Worm (Caenorhabditis elegans): ENCODE results near the gene Y17G7B.21.

Y17G7B.21 gene

ce11 chrII:11967507-11968127, 9.8 kb downstream of the Y17G7B.21 start, which contains the start of gene W03C9.5 (continued):
- TF ChIP-seq nhr-90 (tag; optimal IDR thresholded peaks at IDR 0.05; ENCODE audit: poor library complexity) (peak; percentile 94), alr-1 (tag; optimal IDR thresholded peaks at IDR 0.05; ENCODE audit: borderline replicate concordance) (no peak), unc-62 (GFP tag; optimal IDR thresholded peaks at IDR 0.05) (no peak), unc-130 (tag; optimal IDR thresholded peaks at IDR 0.05) (peak; percentile 87), lin-13 (GFP tag; optimal IDR thresholded peaks at IDR 0.05) (peak; percentile 97), ces-1 (GFP tag; optimal IDR thresholded peaks at IDR 0.05) (no peak), unc-98 (GFP tag; IDR thresholded peaks at IDR 0.05) (peak; percentile 95), C04F5.9 (tag; optimal IDR thresholded peaks at IDR 0.05) (peak; percentile 88), nhr-71 (tag; optimal IDR thresholded peaks at IDR 0.05) (peak; percentile 98), nhr-11 (tag; optimal IDR thresholded peaks at IDR 0.05) (peak; percentile 64), snu-23 (GFP tag; optimal IDR thresholded peaks at IDR 0.05) (peak; percentile 98), dpl-1 (GFP tag; optimal IDR thresholded peaks at IDR 0.05) (peak; percentile 84 to 85 (median 85)), nhr-20 (tag; optimal IDR thresholded peaks at IDR 0.05) (peak; percentile 96), ama-1 (optimal IDR thresholded peaks at IDR 0.05) (peak; percentile 19), ceh-90 (tag; optimal IDR thresholded peaks at IDR 0.05) (peak; percentile 70), nhr-85 (tag) (peak; percentile 89), elt-3 (tag; optimal IDR thresholded peaks at IDR 0.05) (peak in 3 of 6 experiments; percentile 36 to 88 (median 82)), ztf-4 (tag; optimal IDR thresholded peaks at IDR 0.05) (peak; percentile 82), rnt-1 (tag; optimal IDR thresholded peaks at IDR 0.05) (peak; percentile 96), sup-37 (GFP tag; optimal IDR thresholded peaks at IDR 0.05) (peak; percentile 61), Y116A8C.19 (tag; optimal IDR thresholded peaks at IDR 0.05; ENCODE audit: borderline replicate concordance) (no peak), sptf-1 (tag; optimal IDR thresholded peaks at IDR 0.05) (no peak), hlh-4 (tag; optimal IDR thresholded peaks at IDR 0.05) (no peak), efl-1 (optimal IDR thresholded peaks at IDR 0.05) (peak; percentile 88 to 93), efl-1 (GFP tag; optimal IDR thresholded peaks at IDR 0.05 in 1 of 2) (peak; percentile 79 to 98), pax-3 (tag; optimal IDR thresholded peaks at IDR 0.05) (peak; percentile 96), F16B12.6 (tag; optimal IDR thresholded peaks at IDR 0.05) (peak; percentile 60), aly-2 (tag; optimal IDR thresholded peaks at IDR 0.05) (peak; percentile 68), ets-5 (GFP tag; IDR thresholded peaks at IDR 0.05) (no peak), egl-27 (tag; optimal IDR thresholded peaks at IDR 0.05) (peak; percentile 3 to 31), ztf-11 (tag; optimal IDR thresholded peaks at IDR 0.05) (peak in 1 of 2 experiments; percentile 91), irx-1 (tag; optimal IDR thresholded peaks at IDR 0.05) (peak; percentile 75), efl-3 (GFP tag; optimal IDR thresholded peaks at IDR 0.05) (no peak)

DNA sequence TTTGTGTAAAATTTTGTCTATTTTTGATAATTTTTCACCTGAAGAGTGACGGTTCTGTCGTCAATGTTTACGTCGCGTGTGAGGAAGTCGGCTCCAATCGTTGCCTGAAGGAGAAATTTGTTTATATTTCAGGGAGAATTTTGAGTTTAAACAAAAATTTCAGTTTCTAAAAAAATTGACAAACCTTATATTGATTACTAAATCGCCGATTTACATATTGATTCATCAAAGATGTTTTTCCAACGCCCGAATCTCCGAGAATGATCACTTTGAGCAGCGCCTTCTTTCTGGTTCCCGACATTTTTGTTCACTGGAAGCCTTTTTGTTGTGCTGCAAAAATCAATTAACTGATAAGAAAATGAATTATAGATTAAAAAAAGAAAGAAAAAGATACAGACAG, 10.9 kb downstream of the Y17G7B.21 start, which contains the start of gene rab-7:
rab-7 (minus strand) TSS at position 330 of the 400 bp plus-strand sequence.
- TF ChIP-seq nhr-71 (tag; optimal IDR thresholded peaks at IDR 0.05) = peak; percentile 32
- no peak for TF ChIP-seq mef-2 (tag; optimal IDR thresholded peaks at IDR 0.05)
- TF ChIP-seq nhr-90 (tag; optimal IDR thresholded peaks at IDR 0.05; ENCODE audit: poor library complexity) = no peak
- peak; percentile 10 for TF ChIP-seq nhr-47 (tag; optimal IDR thresholded peaks at IDR 0.05)
- no peak for TF ChIP-seq mab-9 (GFP tag; IDR thresholded peaks at IDR 0.05)
- no peak for TF ChIP-seq egl-27 (tag; optimal IDR thresholded peaks at IDR 0.05)
- TF ChIP-seq dsc-1 (tag; optimal IDR thresholded peaks at IDR 0.05) = peak; percentile 6
- TF ChIP-seq nhr-20 (tag; optimal IDR thresholded peaks at IDR 0.05) = no peak
- no peak for TF ChIP-seq lin-13 (GFP tag; optimal IDR thresholded peaks at IDR 0.05)
- peak; percentile 54 for TF ChIP-seq elt-2 (tag; optimal IDR thresholded peaks at IDR 0.05)
- TF ChIP-seq ets-5 (GFP tag; IDR thresholded peaks at IDR 0.05) = no peak
- no peak for TF ChIP-seq skn-1 (tag; optimal IDR thresholded peaks at IDR 0.05)
- TF ChIP-seq C04F5.9 (tag; optimal IDR thresholded peaks at IDR 0.05) = no peak
- no peak for TF ChIP-seq efl-1 (optimal IDR thresholded peaks at IDR 0.05)
- TF ChIP-seq efl-1 (GFP tag; optimal IDR thresholded peaks at IDR 0.05 in 1 of 2) = peak in 1 of 2 experiments; percentile 92
- peak in 1 of 2 experiments; percentile 2 for TF ChIP-seq lsy-2 (tag; optimal IDR thresholded peaks at IDR 0.05)
- TF ChIP-seq nhr-12 (tag; optimal IDR thresholded peaks at IDR 0.05) = no peak
- peak; percentile 73 for TF ChIP-seq ama-1 (optimal IDR thresholded peaks at IDR 0.05)
- TF ChIP-seq lir-3 (tag; optimal IDR thresholded peaks at IDR 0.05; ENCODE audit: poor library complexity) = no peak
- TF ChIP-seq irx-1 (tag; optimal IDR thresholded peaks at IDR 0.05) = no peak
- TF ChIP-seq egl-13 (tag; optimal IDR thresholded peaks at IDR 0.05) = no peak

Data from whole organism, L1 larva.